Worm (Caenorhabditis elegans) whole organism, L2 larva: Measurements from ENCODE around the gene srz-74.

Experiments
- C34F6.9 ChIP-seq: fragments of 150-350 bp; optimal IDR thresholded peaks from 2 replicates; lab custom pipeline; 2014; ENCODE audit warnings: missing biosample characterization, missing genetic modification characterization
- F13H6.1 ChIP-seq: sonication (generic microtip); optimal IDR thresholded peaks from 2 replicates; lab custom pipeline; 2016; ENCODE audit warnings: missing genetic modification characterization, missing compliant biosample characterization
- R02D3.7 ChIP-seq: fragments of 150-350 bp; optimal IDR thresholded peaks from 2 replicates; lab custom pipeline; 2014; ENCODE audit warnings: missing biosample characterization, missing genetic modification characterization
- Y55F3AM.14 ChIP-seq: fragments of 200-800 bp; sonication (Bioruptor generic); optimal IDR thresholded peaks from 2 replicates; lab custom pipeline; 2018; ENCODE audit warnings: mild to moderate bottlenecking, missing genetic modification characterization, missing compliant biosample characterization
- alr-1 ChIP-seq: fragments of 150-350 bp; optimal IDR thresholded peaks from 2 replicates; lab custom pipeline; 2014; ENCODE audit warnings: missing biosample characterization, missing genetic modification characterization
- aly-2 ChIP-seq: fragments of 150-350 bp; optimal IDR thresholded peaks from 2 replicates; lab custom pipeline; 2014; ENCODE audit warnings: missing biosample characterization, missing genetic modification characterization
- ama-1 ChIP-seq: fragments of 150-350 bp; optimal IDR thresholded peaks from 2 replicates; lab custom pipeline; 2018; ENCODE audit warnings: inconsistent platforms
- blmp-1 ChIP-seq: sonication (generic microtip); optimal IDR thresholded peaks from 2 replicates; lab custom pipeline; 2017; ENCODE audit warnings: missing genetic modification characterization, mild to moderate bottlenecking, missing compliant biosample characterization, antibody characterized with exemption, moderate library complexity; ENCODE audit not compliant: insufficient read depth
- ceh-82 ChIP-seq: fragments of 150-350 bp; optimal IDR thresholded peaks from 2 replicates; lab custom pipeline; 2014; ENCODE audit warnings: missing biosample characterization, missing genetic modification characterization
- crh-2 ChIP-seq: sonication (generic microtip); optimal IDR thresholded peaks from 2 replicates; lab custom pipeline; 2017; ENCODE audit warnings: missing biosample characterization, missing genetic modification characterization
- egl-27 ChIP-seq: sonication (generic microtip); optimal IDR thresholded peaks from 3 replicates; lab custom pipeline; 2017; ENCODE audit warnings: missing biosample characterization, missing genetic modification reagents, missing genetic modification characterization
- elt-3 ChIP-seq: sonication (generic microtip); optimal IDR thresholded peaks from 2 replicates; lab custom pipeline; 2017; ENCODE audit warnings: missing biosample characterization, missing genetic modification characterization
- gmeb-1 ChIP-seq: fragments of 150-350 bp; optimal IDR thresholded peaks from 2 replicates; lab custom pipeline; 2014; ENCODE audit warnings: missing biosample characterization, missing genetic modification characterization
- lin-11 ChIP-seq: fragments of 150-350 bp; sonication (generic microtip); optimal IDR thresholded peaks from 2 replicates; lab custom pipeline; 2014; ENCODE audit warnings: missing biosample characterization, missing genetic modification characterization, inconsistent platforms, mixed read lengths
- lin-39 ChIP-seq: fragments of 150-350 bp; optimal IDR thresholded peaks from 2 replicates; lab custom pipeline; 2014; ENCODE audit warnings: missing biosample characterization, missing genetic modification reagents, missing genetic modification characterization
- lsy-2 ChIP-seq, 2 experiments: fragments of 150-350 bp in 1 of 2; sonication (generic microtip) in 1 of 2; optimal IDR thresholded peaks; 2 replicates each; lab custom pipeline; 2014 to 2017; ENCODE audit warnings: missing biosample characterization in 2 of 2, missing genetic modification characterization in 2 of 2
- mab-5 ChIP-seq: fragments of 150-350 bp; optimal IDR thresholded peaks from 2 replicates; lab custom pipeline; 2014; ENCODE audit warnings: missing biosample characterization, missing genetic modification characterization
- mdl-1 ChIP-seq, 2 experiments: fragments of 150-350 bp in 1 of 2; sonication (generic microtip) in 1 of 2; optimal IDR thresholded peaks; 2 replicates each; lab custom pipeline; 2017; ENCODE audit warnings: missing biosample characterization in 2 of 2, missing genetic modification characterization in 2 of 2
- nhr-11 ChIP-seq: fragments of 150-350 bp; optimal IDR thresholded peaks from 2 replicates; lab custom pipeline; 2014; ENCODE audit warnings: missing biosample characterization, missing genetic modification characterization
- nhr-12 ChIP-seq: fragments of 150-350 bp; optimal IDR thresholded peaks from 2 replicates; lab custom pipeline; 2014; ENCODE audit warnings: missing biosample characterization, missing genetic modification characterization
- nhr-129 ChIP-seq: fragments of 150-350 bp; optimal IDR thresholded peaks from 2 replicates; lab custom pipeline; 2014; ENCODE audit warnings: missing biosample characterization, missing genetic modification characterization
- nhr-237 ChIP-seq: fragments of 150-350 bp; optimal IDR thresholded peaks from 2 replicates; lab custom pipeline; 2014; ENCODE audit warnings: missing biosample characterization, missing genetic modification characterization
- nhr-25 ChIP-seq: fragments of 150-350 bp; sonication (generic microtip); optimal IDR thresholded peaks from 3 replicates; lab custom pipeline; 2014; ENCODE audit warnings: missing biosample characterization, missing genetic modification characterization
- nhr-6 ChIP-seq: fragments of 150-350 bp; optimal IDR thresholded peaks from 2 replicates; lab custom pipeline; 2014; ENCODE audit warnings: missing biosample characterization, missing genetic modification characterization
- peb-1 ChIP-seq: fragments of 150-350 bp; optimal IDR thresholded peaks from 2 replicates; lab custom pipeline; 2014; ENCODE audit warnings: missing biosample characterization, missing genetic modification characterization
- sem-4 ChIP-seq: fragments of 150-350 bp; optimal IDR thresholded peaks from 2 replicates; lab custom pipeline; 2014; ENCODE audit warnings: missing biosample characterization, missing genetic modification reagents, missing genetic modification characterization
- skn-1 ChIP-seq: sonication (generic microtip); optimal IDR thresholded peaks from 2 replicates; lab custom pipeline; 2017; ENCODE audit warnings: missing biosample characterization, missing genetic modification characterization
- sma-3 ChIP-seq: sonication (generic microtip); optimal IDR thresholded peaks from 2 replicates; lab custom pipeline; 2016; ENCODE audit warnings: missing genetic modification reagents, missing genetic modification characterization, missing compliant biosample characterization
- sma-9 ChIP-seq, 2 experiments: fragments of 150-350 bp in 1 of 2; sonication (generic microtip) in 1 of 2; optimal IDR thresholded peaks; 2 replicates each; lab custom pipeline; 2014 to 2016; ENCODE audit warnings: missing genetic modification characterization in 2 of 2, mild to moderate bottlenecking in 1 of 2, missing biosample characterization in 1 of 2, missing compliant biosample characterization in 1 of 2, missing genetic modification reagents in 1 of 2, moderate library complexity in 1 of 2
- snpc-4 ChIP-seq: fragments of 150-350 bp; optimal IDR thresholded peaks from 2 replicates; lab custom pipeline; 2014; ENCODE audit warnings: missing biosample characterization, missing genetic modification characterization
- unc-55 ChIP-seq: fragments of 150-350 bp; sonication (generic microtip); optimal IDR thresholded peaks from 3 replicates; lab custom pipeline; 2014; ENCODE audit warnings: missing biosample characterization, missing genetic modification reagents, missing genetic modification characterization
- unc-62 ChIP-seq: fragments of 150-350 bp; optimal IDR thresholded peaks from 2 replicates; lab custom pipeline; 2014; ENCODE audit warnings: missing biosample characterization, missing genetic modification reagents, missing genetic modification characterization
- zag-1 ChIP-seq: fragments of 150-350 bp; optimal IDR thresholded peaks from 2 replicates; lab custom pipeline; 2014; ENCODE audit warnings: missing biosample characterization, missing genetic modification characterization
- ztf-1 ChIP-seq: fragments of 200-800 bp; sonication (Bioruptor generic); conservative IDR thresholded peaks from 2 replicates; pipeline ENCODE4 v1.3.6; 2022; ENCODE audit warnings: missing genetic modification characterization, missing compliant biosample characterization
- ztf-11 ChIP-seq: sonication (generic microtip); optimal IDR thresholded peaks from 2 replicates; lab custom pipeline; 2017; ENCODE audit warnings: missing biosample characterization, missing genetic modification characterization
- ztf-4 ChIP-seq: fragments of 150-350 bp; optimal IDR thresholded peaks from 2 replicates; lab custom pipeline; 2014; ENCODE audit warnings: missing biosample characterization, missing genetic modification characterization

The srz-74 gene

ce11 chrIV:16329159-16329558, at the start of gene srz-74:
srz-74 (plus strand) TSS chrIV:16329459.
- TF ChIP-seq mdl-1 (tag; optimal IDR thresholded peaks at IDR 0.05; lab: Kevin White, UChicago): no peak
- no peak for TF ChIP-seq nhr-25
- no peak for TF ChIP-seq aly-2 (tag; lab: Kevin White, UChicago)
- TF ChIP-seq ama-1: no peak
- no peak for TF ChIP-seq lin-39 (tag; lab: Kevin White, UChicago)
- no peak for TF ChIP-seq ztf-11 (tag; lab: Kevin White, UChicago)
- no peak for TF ChIP-seq crh-2 (tag; lab: Kevin White, UChicago)
- no peak for TF ChIP-seq blmp-1
- TF ChIP-seq zag-1: no peak
- TF ChIP-seq nhr-11 (tag; lab: Kevin White, UChicago): no peak
- TF ChIP-seq unc-62 (GFP tag; lab: Kevin White, UChicago): no peak
- TF ChIP-seq snpc-4: no peak
- TF ChIP-seq R02D3.7 (tag; lab: Kevin White, UChicago): no peak
- no peak for TF ChIP-seq ceh-82 (tag; lab: Kevin White, UChicago)
- TF ChIP-seq, all 48 proteins: peak for 0

ce11 chrIV:16280614-16281013, 48.6 kb upstream of the srz-74 start, which contains the start of gene clec-191:
clec-191 (minus strand) TSS chrIV:16280714.
- TF ChIP-seq sma-3: no peak
- no peak for TF ChIP-seq mdl-1 (tag; optimal IDR thresholded peaks at IDR 0.05; lab: Kevin White, UChicago)
- no peak for TF ChIP-seq nhr-6 (tag; lab: Kevin White, UChicago)
- TF ChIP-seq sem-4: no peak
- no peak for TF ChIP-seq nhr-25
- no peak for TF ChIP-seq ztf-1 (GFP tag; lab: Robert Waterston, UW)
- no peak for TF ChIP-seq zag-1
- no peak for TF ChIP-seq blmp-1
- no peak for TF ChIP-seq crh-2 (tag; lab: Kevin White, UChicago)
- no peak for TF ChIP-seq C34F6.9 (tag; lab: Kevin White, UChicago)
- no peak for TF ChIP-seq nhr-237 (tag; lab: Kevin White, UChicago)
- no peak for TF ChIP-seq aly-2 (tag; lab: Kevin White, UChicago)
- TF ChIP-seq ztf-11 (tag; lab: Kevin White, UChicago): no peak
- TF ChIP-seq unc-55 (GFP tag; lab: Kevin White, UChicago): no peak
- TF ChIP-seq ama-1: no peak

- TF ChIP-seq skn-1 (no peak), alr-1 (tag; lab: Kevin White, UChicago) (no peak), elt-3 (tag; lab: Kevin White, UChicago) (no peak), gmeb-1 (no peak), lin-11 (tag; lab: Kevin White, UChicago) (no peak)
Measured at ce11 chrIV:16290745-16291144, 38.5 kb upstream of the srz-74 start, which contains the start of gene srz-75. srz-75 (minus strand) TSS chrIV:16290845.

ce11 chrIV:16293889-16294288, 35.4 kb upstream of the srz-74 start:
- TF ChIP-seq peb-1 (tag; lab: Kevin White, UChicago) (no peak), F13H6.1 (tag; lab: Kevin White, UChicago) (no peak), ztf-4 (tag; lab: Kevin White, UChicago) (no peak), zag-1 (no peak), crh-2 (tag; lab: Kevin White, UChicago) (no peak), egl-27 (tag; lab: Kevin White, UChicago) (no peak), nhr-129 (tag; lab: Kevin White, UChicago) (no peak), gmeb-1 (no peak), C34F6.9 (tag; lab: Kevin White, UChicago) (no peak), unc-62 (GFP tag; lab: Kevin White, UChicago) (no peak), mdl-1 (tag; optimal IDR thresholded peaks at IDR 0.05; lab: Kevin White, UChicago) (no peak), nhr-12 (tag; lab: Kevin White, UChicago) (no peak), unc-55 (GFP tag; lab: Kevin White, UChicago) (no peak), lsy-2 (tag; optimal IDR thresholded peaks at IDR 0.05; lab: Kevin White, UChicago) (no peak), elt-3 (tag; lab: Kevin White, UChicago) (no peak), ztf-11 (tag; lab: Kevin White, UChicago) (no peak)

ce11 chrIV:16298851-16299250, 30.4 kb upstream of the srz-74 start, which contains the start of gene srz-72:
srz-72 (plus strand) TSS chrIV:16299151.
- TF ChIP-seq lin-11 (tag; lab: Kevin White, UChicago) (no peak), sem-4 (no peak), ztf-4 (tag; lab: Kevin White, UChicago) (no peak), Y55F3AM.14 (GFP tag; lab: Kevin White, UChicago) (no peak), zag-1 (no peak), sma-3 (no peak), blmp-1 (no peak), ceh-82 (tag; lab: Kevin White, UChicago) (no peak), mab-5 (no peak), sma-9 (GFP tag; optimal IDR thresholded peaks at IDR 0.05; lab: Kevin White, UChicago) (no peak), sma-9 (tag; optimal IDR thresholded peaks at IDR 0.05; lab: Kevin White, UChicago) (no peak), egl-27 (tag; lab: Kevin White, UChicago) (no peak)
